Fruit fly (Drosophila melanogaster): ENCODE measurements around the gene RYa-R.

RYa-R gene

DNA sequence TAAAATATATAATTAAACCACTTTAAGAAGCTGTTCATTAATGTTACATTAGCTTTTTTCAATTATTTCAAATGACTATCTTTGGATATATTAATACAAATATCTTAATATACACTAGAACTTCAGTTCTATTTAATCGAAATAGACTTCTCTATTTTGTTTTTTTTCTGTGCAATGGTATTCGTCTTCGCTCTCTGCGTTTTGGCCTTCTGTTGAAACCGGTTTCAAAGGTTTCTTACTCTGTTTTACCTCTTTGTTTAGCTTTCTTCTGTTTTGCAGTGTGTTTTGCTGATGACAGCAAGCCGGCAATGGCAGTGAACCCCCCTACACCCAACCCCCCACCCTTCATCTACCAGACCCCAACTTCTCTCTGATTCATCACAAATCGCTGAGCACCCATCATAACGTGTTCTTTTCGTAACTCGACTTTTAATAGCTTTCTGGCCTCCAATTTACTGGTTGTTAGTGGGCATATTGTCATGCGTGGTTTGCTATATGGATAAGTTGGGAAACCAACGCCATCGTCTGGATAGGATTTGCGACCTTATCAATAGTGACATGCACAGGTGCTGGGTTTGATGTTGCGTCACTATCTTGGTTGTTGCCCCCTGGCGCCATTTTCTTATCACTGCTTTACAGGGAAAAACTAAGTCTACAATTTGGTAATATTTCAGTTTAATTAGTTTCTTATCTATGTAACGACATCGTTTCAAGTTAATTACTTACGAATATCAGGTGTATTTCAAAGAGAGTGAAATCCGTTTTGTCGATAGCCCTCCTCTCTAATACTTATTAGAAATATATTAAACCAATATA, 27.7 kb upstream of the RYa-R start (continued):
- TF ChIP-seq Rx (GFP tag; IDR thresholded peaks at IDR 0.05) (no peak), CG10543 (GFP tag; optimal IDR thresholded peaks at IDR 0.05) (no peak), NC2β (GFP tag; optimal IDR thresholded peaks at IDR 0.05) (no peak), CG14050 (GFP tag; IDR thresholded peaks at IDR 0.05) (no peak), dmrt11E (tag; optimal IDR thresholded peaks at IDR 0.05) (peak; percentile 32), tap (tag; optimal IDR thresholded peaks at IDR 0.05) (no peak), Hmr (GFP tag; optimal IDR thresholded peaks at IDR 0.05) (peak; percentile 5), D19B (GFP tag; optimal IDR thresholded peaks at IDR 0.05) (no peak), kay (GFP tag; optimal IDR thresholded peaks at IDR 0.05) (peak; percentile 20), D (optimal IDR thresholded peaks at IDR 0.05) (no peak), D (GFP tag; optimal IDR thresholded peaks at IDR 0.05) (no peak), sens (GFP tag) (peak; percentile 12), CG1602 (GFP tag; optimal IDR thresholded peaks at IDR 0.05) (no peak), CG10209 (GFP tag; optimal IDR thresholded peaks at IDR 0.05) (no peak), CG14710 (tag; optimal IDR thresholded peaks at IDR 0.05) (no peak), CG32767 (GFP tag; IDR thresholded peaks at IDR 0.05) (no peak), Atf6 (GFP tag; IDR thresholded peaks at IDR 0.05) (0 out of 2 replicates have a peak, but pooled peaks have one; percentile 32), sens-2 (GFP tag; IDR thresholded peaks at IDR 0.05) (no peak), CG32532 (GFP tag; IDR thresholded peaks at IDR 0.05) (peak; percentile 50), vnd (GFP tag; IDR thresholded peaks at IDR 0.05; ENCODE audit: partially characterized antibody) (no peak), zfh1 (GFP tag; IDR thresholded peaks at IDR 0.05) (no peak), CTCF (GFP tag; optimal IDR thresholded peaks at IDR 0.05) (no peak), ci (GFP tag; IDR thresholded peaks at IDR 0.05) (peak; percentile 67; the same call in 2 of the 3 replicates), PHDP (tag; optimal IDR thresholded peaks at IDR 0.05) (peak; percentile 47), CG4617 (GFP tag; optimal IDR thresholded peaks at IDR 0.05; ENCODE audit: borderline replicate concordance) (no peak), CG18476 (GFP tag; optimal IDR thresholded peaks at IDR 0.05) (no peak), CG8281 (tag; optimal IDR thresholded peaks at IDR 0.05) (peak; percentile 20), mld (GFP tag; IDR thresholded peaks at IDR 0.05; ENCODE audit: partially characterized antibody) (no peak), z (GFP tag; IDR thresholded peaks at IDR 0.05) (no peak), CG33557 (GFP tag; optimal IDR thresholded peaks at IDR 0.05) (no peak), CG9437 (GFP tag; optimal IDR thresholded peaks at IDR 0.05) (no peak), CG8478 (optimal IDR thresholded peaks at IDR 0.05) (no peak), CG13624 (GFP tag; optimal IDR thresholded peaks at IDR 0.05) (no peak), MTF-1 (GFP tag; optimal IDR thresholded peaks at IDR 0.05; ENCODE audit: borderline replicate concordance) (no peak), fru (optimal IDR thresholded peaks at IDR 0.05) (no peak), Sin3A (optimal IDR thresholded peaks at IDR 0.05) (no peak), wor (GFP tag; IDR thresholded peaks at IDR 0.05) (no peak), lilli (GFP tag; optimal IDR thresholded peaks at IDR 0.05) (no peak), sug (tag; optimal IDR thresholded peaks at IDR 0.05) (peak; percentile 91), caup (GFP tag; optimal IDR thresholded peaks at IDR 0.05; ENCODE audit: severe bottlenecking) (no peak), Ssrp (tag; optimal IDR thresholded peaks at IDR 0.05) (peak; percentile 48), CG15479 (GFP tag; optimal IDR thresholded peaks at IDR 0.05) (no peak), CG18262 (tag; optimal IDR thresholded peaks at IDR 0.05) (peak; percentile 37), CG17385 (GFP tag; optimal IDR thresholded peaks at IDR 0.05) (peak; percentile 20), CG11456 (GFP tag; IDR thresholded peaks at IDR 0.05) (no peak), unc-4 (GFP tag; IDR thresholded peaks at IDR 0.05; ENCODE audit: partially characterized antibody) (no peak), CG7786 (GFP tag; optimal IDR thresholded peaks at IDR 0.05) (no peak), hb (GFP tag; IDR thresholded peaks at IDR 0.05; ENCODE audit: partially characterized antibody) (no peak), CG14667 (GFP tag; IDR thresholded peaks at IDR 0.05) (no peak), CG7987 (GFP tag; optimal IDR thresholded peaks at IDR 0.05) (no peak), CG12299 (tag; optimal IDR thresholded peaks at IDR 0.05) (no peak)

Data from whole organism, embryonic.